Worm (Caenorhabditis elegans) whole organism, young adult: ENCODE measurements around the gene sri-7.
"Not testable (repeated sequence)": the region's sequence is repeated elsewhere in the genome, so short reads cannot be mapped to it uniquely, and the experiment has no call there.

ENCODE experiments used
- B0035.1 ChIP-seq: sonication (generic microtip); optimal IDR thresholded peaks from 2 replicates; lab custom pipeline; 2016; ENCODE audit warnings: missing genetic modification characterization, mild to moderate bottlenecking, missing compliant biosample characterization, missing genotype, missing genetic modification reagents
- B0261.1 ChIP-seq: sonication (generic microtip); optimal IDR thresholded peaks from 2 replicates; lab custom pipeline; 2016; ENCODE audit warnings: mild to moderate bottlenecking, missing genetic modification characterization, moderate library complexity, missing compliant biosample characterization
- B0336.3 ChIP-seq: fragments of 200-800 bp; sonication (Bioruptor generic); IDR thresholded peaks from 2 replicates; pipeline ENCODE4 v1.3.6; 2022; ENCODE audit warnings: missing genetic modification characterization, missing compliant biosample characterization
- F33H1.4 ChIP-seq: fragments of 200-800 bp; sonication (Bioruptor generic); IDR thresholded peaks from 2 replicates; pipeline ENCODE4 v1.3.6; 2022; ENCODE audit warnings: missing genetic modification reagents, missing genetic modification characterization, missing compliant biosample characterization
- F52B5.7 ChIP-seq: sonication (generic microtip); optimal IDR thresholded peaks from 2 replicates; lab custom pipeline; 2016; ENCODE audit warnings: mild to moderate bottlenecking, missing genetic modification characterization, missing compliant biosample characterization
- Y53F4B.3 ChIP-seq: fragments of 200-800 bp; sonication (Bioruptor generic); IDR thresholded peaks from 2 replicates; pipeline ENCODE4 v1.3.6; 2022; ENCODE audit warnings: missing genetic modification reagents, missing genetic modification characterization, missing compliant biosample characterization
- aptf-2 ChIP-seq: fragments of 200-800 bp; sonication (Bioruptor generic); conservative IDR thresholded peaks from 2 replicates; pipeline ENCODE4 v1.3.6; 2022; ENCODE audit warnings: missing genetic modification reagents, missing genetic modification characterization, missing compliant biosample characterization
- attf-3 ChIP-seq: fragments of 200-800 bp; sonication (Bioruptor generic); conservative IDR thresholded peaks from 2 replicates; pipeline ENCODE4 v1.3.6; 2022; ENCODE audit warnings: missing genetic modification reagents, missing genetic modification characterization, missing compliant biosample characterization
- attf-5 ChIP-seq: fragments of 200-800 bp; sonication (Bioruptor generic); optimal IDR thresholded peaks from 2 replicates; lab custom pipeline; 2018; ENCODE audit warnings: mild to moderate bottlenecking, missing genetic modification characterization, missing compliant biosample characterization
- bed-2 ChIP-seq: fragments of 200-800 bp; sonication (Bioruptor generic); IDR thresholded peaks from 2 replicates; pipeline ENCODE4 v1.3.6; 2022; ENCODE audit warnings: missing genetic modification reagents, missing genetic modification characterization, missing compliant biosample characterization
- chd-7 ChIP-seq: sonication (generic microtip); optimal IDR thresholded peaks from 2 replicates; lab custom pipeline; 2016; ENCODE audit warnings: mild to moderate bottlenecking, missing genetic modification characterization, moderate library complexity, missing compliant biosample characterization
- egl-44 ChIP-seq: fragments of 200-800 bp; sonication (Bioruptor generic); IDR thresholded peaks from 2 replicates; pipeline ENCODE4 v1.3.6; 2022; ENCODE audit warnings: missing genetic modification reagents, missing genetic modification characterization, missing compliant biosample characterization
- him-1 ChIP-seq: sonication (generic microtip); optimal IDR thresholded peaks from 2 replicates; lab custom pipeline; 2016; ENCODE audit warnings: missing genotype, missing genetic modification reagents, missing genetic modification characterization, missing compliant biosample characterization
- hmg-1.2 ChIP-seq: fragments of 200-800 bp; sonication (Bioruptor generic); IDR thresholded peaks from 2 replicates; pipeline ENCODE4 v1.3.6; 2022; ENCODE audit warnings: missing genetic modification reagents, missing genetic modification characterization, missing compliant biosample characterization
- hsf-1 ChIP-seq: fragments of 200-800 bp; sonication (Bioruptor generic); IDR thresholded peaks from 2 replicates; pipeline ENCODE4 v1.3.6; 2022; ENCODE audit warnings: missing genetic modification reagents, missing genetic modification characterization, missing compliant biosample characterization
- lag-1 ChIP-seq: fragments of 200-800 bp; sonication (Bioruptor generic); IDR thresholded peaks from 2 replicates; pipeline ENCODE4 v1.3.6; 2022; ENCODE audit warnings: missing genetic modification reagents, missing genetic modification characterization, missing compliant biosample characterization
- let-526 ChIP-seq: fragments of 200-800 bp; sonication (Bioruptor generic); IDR thresholded peaks from 2 replicates; pipeline ENCODE4 v1.3.6; 2022; ENCODE audit warnings: missing genetic modification reagents, missing genetic modification characterization, missing compliant biosample characterization
- lin-54 ChIP-seq: fragments of 200-800 bp; sonication (Bioruptor generic); optimal IDR thresholded peaks from 2 replicates; lab custom pipeline; 2018; ENCODE audit warnings: mild to moderate bottlenecking, missing genetic modification characterization, missing compliant biosample characterization
- lsl-1 ChIP-seq: fragments of 200-800 bp; sonication (Bioruptor generic); optimal IDR thresholded peaks from 2 replicates; lab custom pipeline; 2018; ENCODE audit warnings: mild to moderate bottlenecking, missing genetic modification characterization, moderate library complexity, missing compliant biosample characterization
- madf-6 ChIP-seq: fragments of 200-800 bp; sonication (Bioruptor generic); IDR thresholded peaks from 2 replicates; pipeline ENCODE4 v1.3.6; 2022; ENCODE audit warnings: missing genetic modification reagents, missing genetic modification characterization, missing compliant biosample characterization
- mcd-1 ChIP-seq: fragments of 200-800 bp; sonication (Bioruptor generic); IDR thresholded peaks from 2 replicates; pipeline ENCODE4 v1.3.6; 2022; ENCODE audit warnings: missing genetic modification reagents, missing genetic modification characterization, missing compliant biosample characterization
- rpc-1 ChIP-seq, 2 experiments: fragments of 150-350 bp in 1 of 2; sonication (generic microtip) in 1 of 2; optimal IDR thresholded peaks; 2 replicates each; lab custom pipeline; 2014 to 2018; ENCODE audit warnings: missing biosample characterization in 1 of 2, missing genetic modification characterization in 1 of 2, missing genetic modification reagents in 1 of 2, missing genotype in 1 of 2
- snpc-1.3 ChIP-seq: sonication (generic microtip); optimal IDR thresholded peaks from 2 replicates; lab custom pipeline; 2017; ENCODE audit warnings: missing genetic modification characterization, mild to moderate bottlenecking, missing compliant biosample characterization, antibody characterized with exemption, moderate library complexity, missing genotype, missing genetic modification reagents; ENCODE audit not compliant: insufficient read depth
- tbp1 ChIP-seq: fragments of 200-800 bp; sonication (Bioruptor generic); optimal IDR thresholded peaks from 2 replicates; lab custom pipeline; 2018; ENCODE audit warnings: mild to moderate bottlenecking, missing genetic modification characterization, missing compliant biosample characterization
- tbx-9 ChIP-seq: sonication (generic microtip); optimal IDR thresholded peaks from 2 replicates; lab custom pipeline; 2016; ENCODE audit warnings: borderline replicate concordance, missing genetic modification characterization, inconsistent platforms, missing compliant biosample characterization
- unc-62 ChIP-seq: fragments of 150-350 bp; optimal IDR thresholded peaks from 2 replicates; lab custom pipeline; 2014; ENCODE audit warnings: missing biosample characterization, missing genetic modification reagents, missing genetic modification characterization
- ztf-18 ChIP-seq: sonication (generic microtip); optimal IDR thresholded peaks from 2 replicates; lab custom pipeline; 2016; ENCODE audit warnings: missing genotype, mild to moderate bottlenecking, missing genetic modification characterization, missing compliant biosample characterization
- ztf-28 ChIP-seq: fragments of 200-800 bp; sonication (Bioruptor generic); IDR thresholded peaks from 2 replicates; pipeline ENCODE4 v1.3.6; 2022; ENCODE audit warnings: missing genetic modification reagents, missing genetic modification characterization, missing compliant biosample characterization

Gene sri-7

DNA sequence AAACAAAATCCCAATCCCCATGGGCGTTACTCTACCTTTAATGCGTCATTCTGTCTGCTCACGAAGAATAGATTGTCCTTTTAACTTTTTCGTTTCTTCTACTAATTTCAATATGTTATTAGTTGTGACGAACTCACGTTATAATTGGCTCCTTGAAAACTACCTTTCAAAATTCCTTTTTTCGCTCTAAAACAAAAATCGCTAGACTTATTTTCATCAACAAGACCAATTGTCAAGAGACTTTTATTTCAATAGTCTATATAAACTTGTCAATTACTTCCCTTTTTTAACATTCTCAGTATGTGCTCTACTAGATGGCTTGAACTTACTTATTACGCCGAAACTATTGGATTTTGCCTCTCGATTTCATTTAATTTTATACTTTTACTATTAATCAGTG, 15.4 kb upstream of the sri-7 start, which contains the start of gene str-102:
Gene str-102, plus strand, starts transcription at position 301 of the 400 bp plus-strand sequence.
- TF ChIP-seq let-526 (GFP tag; lab: Robert Waterston, UW) (no peak), B0336.3 (GFP tag; lab: Robert Waterston, UW) (no peak), tbx-9 (tag; lab: Kevin White, UChicago) (no peak), B0035.1 (tag; lab: Kevin White, UChicago) (no peak), bed-2 (GFP tag; lab: Robert Waterston, UW) (no peak), F52B5.7 (tag; lab: Kevin White, UChicago) (no peak), unc-62 (GFP tag; lab: Kevin White, UChicago) (no peak)

ce11 chrV:15388820-15389384, 11.2 kb upstream of the sri-7 start, which contains the start of gene srh-170:
srh-170 (minus strand) TSS chrV:15388870.
- 0 out of 2 replicates have a peak, but pooled peaks have one; percentile 30 for TF ChIP-seq ztf-28 (GFP tag; lab: Robert Waterston, UW)
- peak; percentile 74 for TF ChIP-seq mcd-1 (GFP tag; lab: Robert Waterston, UW)
- 0 out of 2 replicates have a peak, but pooled peaks have one; percentile 30 for TF ChIP-seq hsf-1 (GFP tag; lab: Robert Waterston, UW)
- no peak for TF ChIP-seq him-1 (tag; lab: Kevin White, UChicago)
- peak; percentile 57 for TF ChIP-seq madf-6 (GFP tag; lab: Robert Waterston, UW)
- peak; percentile 12 for TF ChIP-seq lin-54 (GFP tag; lab: Kevin White, UChicago)
- TF ChIP-seq aptf-2 (GFP tag; lab: Robert Waterston, UW) = 0 out of 2 replicates have a peak, but pooled peaks have one; percentile 33
- TF ChIP-seq F33H1.4 = no peak
- no peak for TF ChIP-seq attf-3 (GFP tag; lab: Robert Waterston, UW)

- TF ChIP-seq tbp1 (GFP tag; lab: Kevin White, UChicago) (peak; percentile 76), rpc-1 (tag; optimal IDR thresholded peaks at IDR 0.05; lab: Kevin White, UChicago) (peak; percentile 42), B0261.1 (tag; lab: Kevin White, UChicago) (peak; percentile 50)
- not testable (repeated sequence) for TF ChIP-seq rpc-1 (optimal IDR thresholded peaks at IDR 0.05; lab: Kevin White, UChicago)
Observed at ce11 chrV:15390599-15390998, 9.5 kb upstream of the sri-7 start.

- TF ChIP-seq mcd-1 (GFP tag; lab: Robert Waterston, UW) (peak; percentile 45; the same call in 1 of the 2 replicates), madf-6 (GFP tag; lab: Robert Waterston, UW) (peak; percentile 11; the same call in 1 of the 2 replicates), snpc-1.3 (tag; lab: Kevin White, UChicago) (no peak), ztf-18 (tag; lab: Kevin White, UChicago) (peak; percentile 73), lsl-1 (GFP tag; lab: Kevin White, UChicago) (peak; percentile 62), hmg-1.2 (GFP tag; lab: Robert Waterston, UW) (0 out of 2 replicates have a peak, but pooled peaks have one; percentile 12), egl-44 (GFP tag; lab: Robert Waterston, UW) (no peak), lag-1 (GFP tag; lab: Robert Waterston, UW) (no peak)
Observed at ce11 chrV:15392064-15392463, 8.1 kb upstream of the sri-7 start.

DNA sequence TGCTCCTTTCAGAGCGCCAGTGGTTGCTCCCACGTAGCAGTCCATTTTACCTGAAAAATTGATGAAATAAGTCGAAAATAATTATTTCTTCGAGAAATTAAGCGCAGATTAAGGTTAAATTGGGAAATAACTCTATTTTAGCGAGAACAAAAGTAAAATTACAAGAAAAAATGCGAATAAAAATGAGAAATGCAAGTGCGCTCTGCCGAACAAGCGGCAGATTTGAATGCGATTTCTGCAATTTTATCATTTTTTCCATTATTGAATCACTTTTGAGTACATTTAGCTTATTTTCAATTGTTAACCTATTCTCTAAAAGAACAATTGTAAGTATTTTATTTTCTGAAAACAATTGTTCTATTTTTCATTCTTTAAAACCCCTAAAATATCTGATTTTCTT, 5.2 kb upstream of the sri-7 start, which contains the start of gene T06E6.1:
Gene T06E6.1, minus strand, starts transcription at position 56 of the 400 bp plus-strand sequence.
- TF ChIP-seq attf-5 (no peak), lin-54 (GFP tag; lab: Kevin White, UChicago) (peak; percentile 10), chd-7 (tag; lab: Kevin White, UChicago) (no peak), Y53F4B.3 (no peak)
